Worm (Caenorhabditis elegans): ENCODE results near the gene fbxa-53.

DNA sequence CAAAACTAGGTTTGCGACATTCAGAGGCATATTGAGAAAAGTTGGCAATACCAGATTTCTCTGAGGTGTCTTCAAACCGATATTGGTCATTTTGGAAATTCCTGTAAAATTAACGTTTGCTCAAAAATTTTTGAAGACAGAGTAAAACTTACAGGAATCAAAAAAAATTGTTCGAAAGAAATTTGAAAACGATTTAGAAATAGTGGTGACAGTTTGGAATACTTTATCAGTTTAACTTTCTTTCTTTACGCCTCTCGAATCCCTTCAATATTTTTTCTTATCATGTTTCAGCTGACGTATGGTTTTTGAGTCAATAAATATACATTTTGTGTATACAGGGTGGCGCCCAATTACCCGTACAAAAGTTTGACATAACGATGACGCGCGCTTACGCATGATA lies at the start of gene fbxa-53:
- TF ChIP-seq cog-1 (tag; optimal IDR thresholded peaks at IDR 0.05), result no peak
- TF ChIP-seq ztf-23 (GFP tag; IDR thresholded peaks at IDR 0.05), result no peak
- TF ChIP-seq tab-1 (GFP tag; IDR thresholded peaks at IDR 0.05), result no peak
- no peak for TF ChIP-seq flt-1 (GFP tag; IDR thresholded peaks at IDR 0.05)
- TF ChIP-seq T22C8.4 (GFP tag; IDR thresholded peaks at IDR 0.05), result no peak
- no peak for TF ChIP-seq med-1 (GFP tag; optimal IDR thresholded peaks at IDR 0.05; ENCODE audit: insufficient read depth)
